ENCODE assay signal across 1 fruit fly cellular context in genomic region chr3R:4452345-4453044, dm6.
TF ChIP-seq lines count a peak whose summit lies in the region.

No protein-coding gene starts in this region.

TF ChIP-seq in whole organism, embryonic, 481 proteins besides CTCF, POLR2A, EP300 and RAD21 (continued from another document):
- TF ChIP-seq ash1 (GFP tag; optimal IDR thresholded peaks at IDR 0.05; lab: Kevin White, UChicago) (no peak), Side (GFP tag; optimal IDR thresholded peaks at IDR 0.05; lab: Kevin White, UChicago) (no peak), gcm2 (GFP tag; optimal IDR thresholded peaks at IDR 0.05; lab: Kevin White, UChicago) (no peak), ci (GFP tag; IDR thresholded peaks at IDR 0.05; lab: Robert Waterston, UW) (peak; percentile 59; the same call in 2 of the 3 replicates), CG6791 (GFP tag; IDR thresholded peaks at IDR 0.05; lab: Robert Waterston, UW; ENCODE audit: partially characterized antibody) (peak; percentile 42; the same call in 2 of the 3 replicates), CG7786 (GFP tag; optimal IDR thresholded peaks at IDR 0.05; lab: Kevin White, UChicago) (peak; percentile 22), Bteb2 (GFP tag; optimal IDR thresholded peaks at IDR 0.05; lab: Kevin White, UChicago) (no peak), yki (optimal IDR thresholded peaks at IDR 0.05; lab: Kevin White, UChicago) (peak; percentile 96), CG11504 (tag; optimal IDR thresholded peaks at IDR 0.05; lab: Kevin White, UChicago) (no peak), Awh (GFP tag; IDR thresholded peaks at IDR 0.05; lab: Robert Waterston, UW) (0 out of 2 replicates have a peak, but pooled peaks have one; percentile 18), hbn (GFP tag; IDR thresholded peaks at IDR 0.05; lab: Robert Waterston, UW; ENCODE audit: partially characterized antibody) (0 out of 2 replicates have a peak, but pooled peaks have one; percentile 17), cwo (GFP tag; optimal IDR thresholded peaks at IDR 0.05; lab: Kevin White, UChicago) (peak; percentile 16), CG10321 (GFP tag; IDR thresholded peaks at IDR 0.05; lab: Robert Waterston, UW) (no peak), pb (GFP tag; optimal IDR thresholded peaks at IDR 0.05; lab: Kevin White, UChicago) (no peak), dm (GFP tag; optimal IDR thresholded peaks at IDR 0.05; lab: Kevin White, UChicago) (peak; percentile 29), CG2199 (GFP tag; IDR thresholded peaks at IDR 0.05; lab: Robert Waterston, UW) (no peak), hb (GFP tag; IDR thresholded peaks at IDR 0.05; lab: Robert Waterston, UW; ENCODE audit: partially characterized antibody) (no peak), CG9437 (GFP tag; optimal IDR thresholded peaks at IDR 0.05; lab: Kevin White, UChicago) (peak; percentile 66), seq (GFP tag; IDR thresholded peaks at IDR 0.05; lab: Robert Waterston, UW) (peak; percentile 30; the same call in 1 of the 2 replicates), CG10147 (GFP tag; optimal IDR thresholded peaks at IDR 0.05; lab: Kevin White, UChicago) (peak; percentile 17), fd102C (GFP tag; optimal IDR thresholded peaks at IDR 0.05; lab: Kevin White, UChicago) (no peak), CG17829 (tag; optimal IDR thresholded peaks at IDR 0.05; lab: Kevin White, UChicago) (no peak), mirr (GFP tag; optimal IDR thresholded peaks at IDR 0.05; lab: Kevin White, UChicago) (peak; percentile 59), CG32532 (GFP tag; IDR thresholded peaks at IDR 0.05; lab: Robert Waterston, UW) (peak; percentile 20; the same call in 1 of the 2 replicates), CG12299 (tag; optimal IDR thresholded peaks at IDR 0.05; lab: Kevin White, UChicago) (no peak), CG10366 (GFP tag; IDR thresholded peaks at IDR 0.05; lab: Robert Waterston, UW) (no peak), eyg (GFP tag; optimal IDR thresholded peaks at IDR 0.05; lab: Kevin White, UChicago) (no peak), CG34224 (GFP tag; IDR thresholded peaks at IDR 0.05; lab: Robert Waterston, UW; ENCODE audit: partially characterized antibody) (peak; percentile 46; the same call in 1 of the 3 replicates), CG5245 (GFP tag; optimal IDR thresholded peaks at IDR 0.05; lab: Kevin White, UChicago) (no peak), CG9727 (GFP tag; optimal IDR thresholded peaks at IDR 0.05; lab: Kevin White, UChicago) (no peak), scrt (GFP tag; optimal IDR thresholded peaks at IDR 0.05; lab: Kevin White, UChicago) (peak; percentile 79), dysf (GFP tag; IDR thresholded peaks at IDR 0.05; lab: Robert Waterston, UW) (no peak), CG14710 (tag; optimal IDR thresholded peaks at IDR 0.05; lab: Kevin White, UChicago) (no peak), Atf-2 (GFP tag; optimal IDR thresholded peaks at IDR 0.05; lab: Kevin White, UChicago) (no peak), sr (GFP tag; IDR thresholded peaks at IDR 0.05; lab: Robert Waterston, UW) (peak; percentile 99), CG34376 (GFP tag; optimal IDR thresholded peaks at IDR 0.05; lab: Kevin White, UChicago) (peak; percentile 51), CG4360 (GFP tag; IDR thresholded peaks at IDR 0.05; lab: Robert Waterston, UW) (peak; percentile 76), CG15073 (GFP tag; optimal IDR thresholded peaks at IDR 0.05; lab: Kevin White, UChicago) (no peak), Hey (tag; optimal IDR thresholded peaks at IDR 0.05; lab: Kevin White, UChicago) (no peak), CG3065 (GFP tag; optimal IDR thresholded peaks at IDR 0.05; lab: Kevin White, UChicago) (peak; percentile 21), hkb (optimal IDR thresholded peaks at IDR 0.05; lab: Kevin White, UChicago) (no peak), hkb (GFP tag; IDR thresholded peaks at IDR 0.05; lab: Robert Waterston, UW) (no peak), CG11398 (GFP tag; optimal IDR thresholded peaks at IDR 0.05; lab: Kevin White, UChicago) (no peak), CG12071 (GFP tag; optimal IDR thresholded peaks at IDR 0.05; lab: Kevin White, UChicago) (peak; percentile 2), cas (GFP tag; IDR thresholded peaks at IDR 0.05; lab: Robert Waterston, UW) (no peak), ewg (GFP tag; optimal IDR thresholded peaks at IDR 0.05; lab: Kevin White, UChicago) (no peak), so (GFP tag; IDR thresholded peaks at IDR 0.05; lab: Robert Waterston, UW) (0 out of 3 replicates have a peak, but pooled peaks have one; percentile 22), dpn (GFP tag; optimal IDR thresholded peaks at IDR 0.05; lab: Kevin White, UChicago) (no peak), CG10274 (GFP tag; optimal IDR thresholded peaks at IDR 0.05; lab: Kevin White, UChicago) (no peak), CG14050 (GFP tag; IDR thresholded peaks at IDR 0.05; lab: Robert Waterston, UW) (no peak), bbx (GFP tag; IDR thresholded peaks at IDR 0.05; lab: Robert Waterston, UW; ENCODE audit: partially characterized antibody) (peak; percentile 37; the same call in 1 of the 2 replicates), sqz (GFP tag; optimal IDR thresholded peaks at IDR 0.05; lab: Kevin White, UChicago) (peak; percentile 41), usp (GFP tag; optimal IDR thresholded peaks at IDR 0.05; lab: Kevin White, UChicago) (no peak), CG13123 (GFP tag; optimal IDR thresholded peaks at IDR 0.05; lab: Kevin White, UChicago) (no peak), CG10979 (tag; optimal IDR thresholded peaks at IDR 0.05; lab: Kevin White, UChicago) (no peak), CG15696 (tag; optimal IDR thresholded peaks at IDR 0.05; lab: Kevin White, UChicago) (no peak), Mrtf (GFP tag; IDR thresholded peaks at IDR 0.05; lab: Robert Waterston, UW) (no peak), Pdp1 (GFP tag; optimal IDR thresholded peaks at IDR 0.05; lab: Kevin White, UChicago) (peak in 1 of 2 experiments; percentile 99), az2 (GFP tag; optimal IDR thresholded peaks at IDR 0.05; lab: Kevin White, UChicago) (no peak), ftz-f1 (GFP tag; optimal IDR thresholded peaks at IDR 0.05; lab: Kevin White, UChicago) (no peak), Antp (GFP tag; optimal IDR thresholded peaks at IDR 0.05; lab: Kevin White, UChicago) (no peak), twi (tag; optimal IDR thresholded peaks at IDR 0.05; lab: Kevin White, UChicago) (peak; percentile 83), kah (GFP tag; optimal IDR thresholded peaks at IDR 0.05; lab: Kevin White, UChicago) (peak; percentile 9), H2.0 (GFP tag; IDR thresholded peaks at IDR 0.05; lab: Robert Waterston, UW) (no peak), CG32772 (GFP tag; IDR thresholded peaks at IDR 0.05; lab: Robert Waterston, UW) (0 out of 2 replicates have a peak, but pooled peaks have one; percentile 17)
